Worm (Caenorhabditis elegans) whole organism, young adult: ENCODE data around the gene F32H5.4.

Source experiments
- B0019.2 ChIP-seq: fragments of 200-800 bp; sonication (Bioruptor generic); conservative IDR thresholded peaks from 2 replicates; pipeline ENCODE4 v1.3.6; 2022; ENCODE audit warnings: missing genetic modification reagents, missing genetic modification characterization, missing compliant biosample characterization
- B0035.1 ChIP-seq: sonication (generic microtip); optimal IDR thresholded peaks from 2 replicates; lab custom pipeline; 2016; ENCODE audit warnings: missing genetic modification characterization, mild to moderate bottlenecking, missing compliant biosample characterization, missing genotype, missing genetic modification reagents
- F22D6.2 ChIP-seq: sonication (generic microtip); optimal IDR thresholded peaks from 2 replicates; lab custom pipeline; 2016; ENCODE audit warnings: mild to moderate bottlenecking, missing genetic modification characterization, missing compliant biosample characterization
- F37B4.10 ChIP-seq: fragments of 200-800 bp; sonication (Bioruptor generic); IDR thresholded peaks from 2 replicates; pipeline ENCODE4 v1.3.6; 2022; ENCODE audit warnings: missing genetic modification characterization, missing compliant biosample characterization
- F52B5.7 ChIP-seq: sonication (generic microtip); optimal IDR thresholded peaks from 2 replicates; lab custom pipeline; 2016; ENCODE audit warnings: mild to moderate bottlenecking, missing genetic modification characterization, missing compliant biosample characterization
- F57A8.1 ChIP-seq: fragments of 200-800 bp; sonication (Bioruptor generic); optimal IDR thresholded peaks from 2 replicates; lab custom pipeline; 2018; ENCODE audit warnings: mild to moderate bottlenecking, missing genetic modification characterization, moderate library complexity, missing compliant biosample characterization
- Y53G8AR.9 ChIP-seq: fragments of 200-800 bp; sonication (Bioruptor generic); conservative IDR thresholded peaks from 2 replicates; pipeline ENCODE4 v1.3.6; 2022; ENCODE audit warnings: missing genetic modification reagents, missing genetic modification characterization, missing compliant biosample characterization
- ZK185.1 ChIP-seq: sonication (generic microtip); optimal IDR thresholded peaks from 2 replicates; lab custom pipeline; 2016; ENCODE audit warnings: mild to moderate bottlenecking, missing genetic modification characterization, missing compliant biosample characterization; ENCODE audit not compliant: poor library complexity, severe bottlenecking
- athp-1 ChIP-seq: sonication (generic microtip); optimal IDR thresholded peaks from 2 replicates; lab custom pipeline; 2017; ENCODE audit warnings: mild to moderate bottlenecking, missing genetic modification characterization, missing compliant biosample characterization
- attf-3 ChIP-seq: fragments of 200-800 bp; sonication (Bioruptor generic); conservative IDR thresholded peaks from 2 replicates; pipeline ENCODE4 v1.3.6; 2022; ENCODE audit warnings: missing genetic modification reagents, missing genetic modification characterization, missing compliant biosample characterization
- attf-5 ChIP-seq: fragments of 200-800 bp; sonication (Bioruptor generic); optimal IDR thresholded peaks from 2 replicates; lab custom pipeline; 2018; ENCODE audit warnings: mild to moderate bottlenecking, missing genetic modification characterization, missing compliant biosample characterization
- cebp-2 ChIP-seq: fragments of 200-800 bp; sonication (Bioruptor generic); IDR thresholded peaks from 2 replicates; pipeline ENCODE4 v1.3.6; 2022; ENCODE audit warnings: missing genetic modification characterization, missing compliant biosample characterization
- ceh-40 ChIP-seq: fragments of 200-800 bp; sonication (Bioruptor generic); IDR thresholded peaks from 2 replicates; pipeline ENCODE4 v1.3.6; 2022; ENCODE audit warnings: missing genetic modification characterization, missing compliant biosample characterization
- ceh-79 ChIP-seq: sonication (generic microtip); optimal IDR thresholded peaks from 2 replicates; lab custom pipeline; 2017; ENCODE audit warnings: mild to moderate bottlenecking, missing genetic modification characterization, missing compliant biosample characterization
- die-1 ChIP-seq: sonication (generic microtip); optimal IDR thresholded peaks from 2 replicates; lab custom pipeline; 2016; ENCODE audit warnings: missing genotype, mild to moderate bottlenecking, missing genetic modification characterization, missing compliant biosample characterization
- egl-44 ChIP-seq: fragments of 200-800 bp; sonication (Bioruptor generic); IDR thresholded peaks from 2 replicates; pipeline ENCODE4 v1.3.6; 2022; ENCODE audit warnings: missing genetic modification reagents, missing genetic modification characterization, missing compliant biosample characterization
- egrh-3 ChIP-seq: fragments of 200-800 bp; sonication (Bioruptor generic); IDR thresholded peaks from 2 replicates; pipeline ENCODE4 v1.3.6; 2022; ENCODE audit warnings: missing genetic modification reagents, missing genetic modification characterization, missing compliant biosample characterization
- let-526 ChIP-seq: fragments of 200-800 bp; sonication (Bioruptor generic); IDR thresholded peaks from 2 replicates; pipeline ENCODE4 v1.3.6; 2022; ENCODE audit warnings: missing genetic modification reagents, missing genetic modification characterization, missing compliant biosample characterization
- madf-3 ChIP-seq: fragments of 200-800 bp; sonication (Bioruptor generic); IDR thresholded peaks from 2 replicates; pipeline ENCODE4 v1.3.6; 2022; ENCODE audit warnings: missing genetic modification reagents, missing genetic modification characterization, missing compliant biosample characterization
- madf-8 ChIP-seq: fragments of 200-800 bp; sonication (Bioruptor generic); conservative IDR thresholded peaks from 2 replicates; pipeline ENCODE4 v1.3.6; 2022; ENCODE audit warnings: missing genetic modification reagents, missing genetic modification characterization, missing compliant biosample characterization
- nfya-1 ChIP-seq: sonication (generic microtip); optimal IDR thresholded peaks from 2 replicates; lab custom pipeline; 2017; ENCODE audit warnings: antibody characterized with exemption, missing compliant biosample characterization, missing genetic modification characterization, borderline replicate concordance; ENCODE audit not compliant: insufficient read depth
- nhr-80 ChIP-seq: sonication (generic microtip); optimal IDR thresholded peaks from 2 replicates; lab custom pipeline; 2016; ENCODE audit warnings: missing genetic modification characterization, missing compliant biosample characterization
- rcor-1 ChIP-seq: fragments of 200-800 bp; sonication (Bioruptor generic); IDR thresholded peaks from 2 replicates; pipeline ENCODE4 v1.3.6; 2022; ENCODE audit warnings: missing genetic modification reagents, missing genetic modification characterization, missing compliant biosample characterization
- rec-8 ChIP-seq, 2 experiments: sonication (generic microtip); optimal IDR thresholded peaks; 2 replicates each; lab custom pipeline; 2016; ENCODE audit warnings: mild to moderate bottlenecking in 2 of 2, missing genetic modification characterization in 2 of 2, missing genetic modification reagents in 2 of 2, missing genotype in 2 of 2, missing biosample characterization in 1 of 2, missing compliant biosample characterization in 1 of 2, moderate library complexity in 1 of 2
- rpc-1 ChIP-seq, 2 experiments: fragments of 150-350 bp in 1 of 2; sonication (generic microtip) in 1 of 2; optimal IDR thresholded peaks; 2 replicates each; lab custom pipeline; 2014 to 2018; ENCODE audit warnings: missing biosample characterization in 1 of 2, missing genetic modification characterization in 1 of 2, missing genetic modification reagents in 1 of 2, missing genotype in 1 of 2
- sea-2 ChIP-seq: fragments of 200-800 bp; sonication (Bioruptor generic); IDR thresholded peaks from 2 replicates; pipeline ENCODE4 v1.3.6; 2022; ENCODE audit warnings: missing genetic modification characterization, missing compliant biosample characterization
- snpc-1.1 ChIP-seq: sonication (generic microtip); optimal IDR thresholded peaks from 2 replicates; lab custom pipeline; 2017; ENCODE audit warnings: missing genetic modification characterization, mild to moderate bottlenecking, missing compliant biosample characterization, antibody characterized with exemption, moderate library complexity, missing genotype, missing genetic modification reagents; ENCODE audit not compliant: insufficient read depth
- snpc-1.3 ChIP-seq: sonication (generic microtip); optimal IDR thresholded peaks from 2 replicates; lab custom pipeline; 2017; ENCODE audit warnings: missing genetic modification characterization, mild to moderate bottlenecking, missing compliant biosample characterization, antibody characterized with exemption, moderate library complexity, missing genotype, missing genetic modification reagents; ENCODE audit not compliant: insufficient read depth
- snpc-3.4 ChIP-seq: sonication (generic microtip); optimal IDR thresholded peaks from 2 replicates; lab custom pipeline; 2017; ENCODE audit warnings: missing genetic modification characterization, mild to moderate bottlenecking, missing compliant biosample characterization, antibody characterized with exemption, moderate library complexity, missing genotype, missing genetic modification reagents
- tbp1 ChIP-seq: fragments of 200-800 bp; sonication (Bioruptor generic); optimal IDR thresholded peaks from 2 replicates; lab custom pipeline; 2018; ENCODE audit warnings: mild to moderate bottlenecking, missing genetic modification characterization, missing compliant biosample characterization
- zfh-2 ChIP-seq: fragments of 200-800 bp; sonication (Bioruptor generic); conservative IDR thresholded peaks from 2 replicates; pipeline ENCODE4 v1.3.6; 2022; ENCODE audit warnings: missing genetic modification reagents, missing genetic modification characterization, missing compliant biosample characterization
- ztf-22 ChIP-seq: fragments of 200-800 bp; sonication (Bioruptor generic); optimal IDR thresholded peaks from 2 replicates; lab custom pipeline; 2018; ENCODE audit warnings: mild to moderate bottlenecking, missing genetic modification characterization, moderate library complexity, missing compliant biosample characterization
- ztf-26 ChIP-seq: sonication (generic microtip); optimal IDR thresholded peaks from 2 replicates; lab custom pipeline; 2017; ENCODE audit warnings: missing genetic modification characterization, missing compliant biosample characterization

Gene F32H5.4

DNA sequence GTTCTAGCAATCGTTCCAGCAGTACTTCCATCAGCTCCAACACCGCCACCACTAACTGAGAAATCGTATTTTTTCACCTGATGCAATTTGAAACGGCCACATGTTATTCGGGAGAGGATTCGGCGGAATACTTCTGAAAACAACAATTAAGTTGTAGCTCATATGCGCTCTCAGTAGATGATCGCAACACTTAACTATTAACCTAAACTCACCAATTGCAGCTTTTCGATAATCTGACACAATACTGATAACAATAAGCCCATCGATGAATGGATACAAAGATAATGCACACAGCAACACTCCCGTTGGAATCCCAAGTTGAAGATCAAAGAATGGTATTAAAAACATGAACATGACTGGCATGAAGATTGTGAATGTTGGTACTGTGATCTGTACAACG is 22.3 kb upstream of the F32H5.4 start:
- no peak for TF ChIP-seq rec-8 (tag; optimal IDR thresholded peaks at IDR 0.05; lab: Kevin White, UChicago)
- TF ChIP-seq snpc-1.1 = no peak
- no peak for TF ChIP-seq ztf-22 (GFP tag; lab: Kevin White, UChicago)
- no peak for TF ChIP-seq snpc-3.4
- no peak for TF ChIP-seq madf-8 (GFP tag; lab: Robert Waterston, UW)
- TF ChIP-seq F22D6.2 (tag; lab: Kevin White, UChicago) = no peak
- no peak for TF ChIP-seq Y53G8AR.9 (GFP tag; lab: Robert Waterston, UW)
- no peak for TF ChIP-seq attf-5 (GFP tag; lab: Kevin White, UChicago)
- no peak for TF ChIP-seq snpc-1.3 (tag; lab: Kevin White, UChicago)
- TF ChIP-seq nfya-1 (tag; lab: Kevin White, UChicago) = no peak
- no peak for TF ChIP-seq F52B5.7 (tag; lab: Kevin White, UChicago)
- TF ChIP-seq ztf-26 (tag; lab: Kevin White, UChicago) = no peak
- TF ChIP-seq die-1 (tag; lab: Kevin White, UChicago) = no peak
- no peak for TF ChIP-seq ceh-79
- TF ChIP-seq ceh-40 (GFP tag; lab: Robert Waterston, UW) = no peak
- TF ChIP-seq B0035.1 = no peak
- TF ChIP-seq zfh-2 = no peak

ce11 chrV:13339633-13340290 is 20.6 kb upstream of the F32H5.4 start, which contains the start of the genes str-4 and lgc-48:
Gene str-4, minus strand, starts transcription at chrV:13339733.
Gene lgc-48, plus strand, starts transcription at chrV:13340240.
- no peak for TF ChIP-seq nhr-80 (tag; lab: Kevin White, UChicago)
- TF ChIP-seq nfya-1 (tag; lab: Kevin White, UChicago) = no peak
- no peak for TF ChIP-seq attf-3 (GFP tag; lab: Robert Waterston, UW)
- no peak for TF ChIP-seq B0019.2 (GFP tag; lab: Robert Waterston, UW)
- no peak for TF ChIP-seq egrh-3 (GFP tag; lab: Robert Waterston, UW)
- no peak for TF ChIP-seq egl-44 (GFP tag; lab: Robert Waterston, UW)
- TF ChIP-seq athp-1 (tag; lab: Kevin White, UChicago) = no peak
- no peak for TF ChIP-seq ztf-26 (tag; lab: Kevin White, UChicago)
- no peak for TF ChIP-seq zfh-2
- TF ChIP-seq rpc-1 (optimal IDR thresholded peaks at IDR 0.05; lab: Kevin White, UChicago) = no peak
- TF ChIP-seq rpc-1 (tag; optimal IDR thresholded peaks at IDR 0.05; lab: Kevin White, UChicago) = no peak
- TF ChIP-seq B0035.1 = no peak
- TF ChIP-seq F37B4.10 (GFP tag; lab: Robert Waterston, UW) = no peak
- no peak for TF ChIP-seq let-526 (GFP tag; lab: Robert Waterston, UW)
- no peak for TF ChIP-seq madf-3 (GFP tag; lab: Robert Waterston, UW)
- no peak for TF ChIP-seq F57A8.1 (GFP tag; lab: Kevin White, UChicago)
- TF ChIP-seq cebp-2 (GFP tag; lab: Robert Waterston, UW) = no peak

DNA sequence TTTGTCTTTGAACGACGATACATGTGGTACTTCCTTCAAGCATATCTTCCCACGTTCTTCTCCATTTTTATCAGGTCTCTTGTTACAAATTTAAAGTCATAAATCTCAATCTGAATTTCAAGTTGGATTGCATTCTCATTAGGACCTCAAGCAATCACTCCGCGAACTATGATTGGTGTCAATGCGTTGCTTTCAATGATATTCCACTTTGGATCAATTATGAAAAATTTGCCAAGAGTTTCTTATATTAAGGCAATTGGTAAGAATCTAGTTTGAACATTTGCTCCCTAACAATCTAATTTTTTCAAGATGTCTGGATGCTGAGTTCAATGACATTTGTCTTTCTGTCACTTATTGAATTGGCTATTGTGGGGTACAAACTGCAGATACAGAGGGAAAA is 18.1 kb upstream of the F32H5.4 start:
- TF ChIP-seq athp-1 (tag; lab: Kevin White, UChicago) (no peak), sea-2 (GFP tag; lab: Robert Waterston, UW) (no peak), ZK185.1 (no peak), F37B4.10 (GFP tag; lab: Robert Waterston, UW) (no peak), tbp1 (no peak), rcor-1 (GFP tag; lab: Robert Waterston, UW) (no peak)
